Worm (Caenorhabditis elegans): ENCODE data around the gene C46E10.3.
A peak's percentile ranks its signal among the peaks of the same experiment; 100 is the strongest.

The C46E10.3 gene

ce11 chrII:3680366-3680765 lies 40.8 kb upstream of the C46E10.3 start:
- TF ChIP-seq tbx-7 (tag; optimal IDR thresholded peaks at IDR 0.05) (no peak), madf-2 (tag; optimal IDR thresholded peaks at IDR 0.05) (no peak), ceh-30 (tag; optimal IDR thresholded peaks at IDR 0.05) (no peak), dmd-4 (tag; optimal IDR thresholded peaks at IDR 0.05; ENCODE audit: borderline replicate concordance) (no peak), ama-1 (optimal IDR thresholded peaks at IDR 0.05) (no peak), C38D4.7 (GFP tag; optimal IDR thresholded peaks at IDR 0.05) (no peak), lim-6 (tag; optimal IDR thresholded peaks at IDR 0.05) (no peak), ahr-1 (tag; optimal IDR thresholded peaks at IDR 0.05) (no peak)

ce11 chrII:3681365-3682083 lies 39.6 kb upstream of the C46E10.3 start, which contains the start of gene F19B10.10:
Gene F19B10.10 (minus strand): TSS chrII:3681415.
- no peak for TF ChIP-seq ets-4 (tag; optimal IDR thresholded peaks at IDR 0.05)
- no peak for TF ChIP-seq Y22D7AL.16 (tag; optimal IDR thresholded peaks at IDR 0.05)
- no peak for TF ChIP-seq pat-9 (tag; optimal IDR thresholded peaks at IDR 0.05)
- no peak for TF ChIP-seq unc-3 (GFP tag; conservative IDR thresholded peaks at IDR 0.05)
- TF ChIP-seq unc-3 (tag; optimal IDR thresholded peaks at IDR 0.05) = no peak
- TF ChIP-seq ceh-45 (GFP tag; IDR thresholded peaks at IDR 0.05) = no peak
- no peak for TF ChIP-seq K02D7.2 (tag; optimal IDR thresholded peaks at IDR 0.05)
- TF ChIP-seq ceh-18 (tag; optimal IDR thresholded peaks at IDR 0.05) = no peak
- no peak for TF ChIP-seq hlh-6 (tag; optimal IDR thresholded peaks at IDR 0.05)
- no peak for TF ChIP-seq ceh-31 (tag; optimal IDR thresholded peaks at IDR 0.05)
- TF ChIP-seq ceh-2 (tag; optimal IDR thresholded peaks at IDR 0.05) = no peak
- TF ChIP-seq mec-3 (tag; optimal IDR thresholded peaks at IDR 0.05; ENCODE audit: borderline replicate concordance) = no peak
- no peak for TF ChIP-seq tbx-7 (tag; optimal IDR thresholded peaks at IDR 0.05)
- TF ChIP-seq ttx-3 (tag; optimal IDR thresholded peaks at IDR 0.05) = no peak

ce11 chrII:3682770-3683234 lies 38.3 kb upstream of the C46E10.3 start, which contains the start of gene F19B10.1:
Gene F19B10.1 (plus strand): TSS chrII:3683184.
- no peak for TF ChIP-seq ceh-14 (tag; optimal IDR thresholded peaks at IDR 0.05)
- no peak for TF ChIP-seq pqm-1 (tag; optimal IDR thresholded peaks at IDR 0.05)
- TF ChIP-seq syd-9 (tag; optimal IDR thresholded peaks at IDR 0.05) = no peak
- no peak for TF ChIP-seq pat-9 (tag; optimal IDR thresholded peaks at IDR 0.05)
- TF ChIP-seq unc-42 (tag; optimal IDR thresholded peaks at IDR 0.05) = peak; percentile 14
- no peak for TF ChIP-seq Y22D7AL.16 (tag; optimal IDR thresholded peaks at IDR 0.05)
- no peak for TF ChIP-seq hlh-6 (tag; optimal IDR thresholded peaks at IDR 0.05)
- TF ChIP-seq lim-6 (tag; optimal IDR thresholded peaks at IDR 0.05) = no peak
- peak; percentile 62 for TF ChIP-seq unc-55 (GFP tag; optimal IDR thresholded peaks at IDR 0.05)
- TF ChIP-seq hlh-30 (tag; optimal IDR thresholded peaks at IDR 0.05; ENCODE audit: insufficient read depth) = peak; percentile 94
- TF ChIP-seq ceh-18 (tag; optimal IDR thresholded peaks at IDR 0.05) = peak; percentile 11
- TF ChIP-seq nfya-1 (tag; optimal IDR thresholded peaks at IDR 0.05) = peak; percentile 39
- no peak for TF ChIP-seq ceh-19 (GFP tag; optimal IDR thresholded peaks at IDR 0.05)

DNA sequence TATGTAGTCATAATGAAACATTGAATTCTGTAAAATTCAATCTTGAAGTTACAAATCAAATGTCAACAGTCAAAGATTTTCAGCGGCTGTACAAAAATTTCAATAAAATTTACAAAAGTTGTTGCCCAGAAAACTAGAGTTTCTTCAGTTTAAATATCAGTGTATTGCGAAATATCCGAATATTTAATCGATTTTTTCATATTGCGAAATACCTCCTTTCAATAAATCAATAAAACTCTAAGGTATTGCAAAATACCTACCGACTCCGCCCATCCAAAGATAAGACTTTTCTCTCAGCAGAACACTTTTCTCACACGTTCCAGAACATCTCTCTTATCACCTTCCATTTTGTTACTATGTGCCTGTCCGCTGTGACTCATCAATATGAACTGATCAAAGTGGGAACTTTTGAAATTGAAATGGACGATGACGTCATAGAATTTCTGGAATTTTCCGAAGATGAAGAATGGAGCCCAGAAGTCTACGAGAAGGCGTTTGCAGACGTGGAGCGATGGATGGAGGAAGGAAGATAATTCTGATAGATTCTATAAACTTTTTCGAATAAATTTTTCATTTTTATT lies 36.5 kb upstream of the C46E10.3 start:
- TF ChIP-seq ztf-16 (tag; optimal IDR thresholded peaks at IDR 0.05) (no peak), sdc-2 (tag; optimal IDR thresholded peaks at IDR 0.05) (no peak), syd-9 (tag; optimal IDR thresholded peaks at IDR 0.05) (no peak), nhr-232 (tag; optimal IDR thresholded peaks at IDR 0.05) (no peak), unc-3 (GFP tag; conservative IDR thresholded peaks at IDR 0.05) (no peak), unc-3 (tag; optimal IDR thresholded peaks at IDR 0.05) (no peak), dve-1 (tag; optimal IDR thresholded peaks at IDR 0.05) (no peak), ceh-19 (GFP tag; optimal IDR thresholded peaks at IDR 0.05) (no peak), odd-2 (tag; optimal IDR thresholded peaks at IDR 0.05) (no peak), Y22D7AL.16 (tag; optimal IDR thresholded peaks at IDR 0.05) (no peak), pax-1 (tag; optimal IDR thresholded peaks at IDR 0.05) (no peak), lin-11 (tag; optimal IDR thresholded peaks at IDR 0.05) (no peak), fkh-6 (tag; optimal IDR thresholded peaks at IDR 0.05) (no peak), zip-5 (tag; optimal IDR thresholded peaks at IDR 0.05) (no peak), ceh-34 (tag; optimal IDR thresholded peaks at IDR 0.05) (no peak)

Measured in whole organism, late embryonic.